Fruit fly (Drosophila melanogaster): ENCODE results near the gene CG34452.

- TF ChIP-seq usp (GFP tag; optimal IDR thresholded peaks at IDR 0.05): no peak
- peak; percentile 74 for TF ChIP-seq row (GFP tag; IDR thresholded peaks at IDR 0.05)
- no peak; the same call in 1 of the 2 replicates for TF ChIP-seq sob (GFP tag; IDR thresholded peaks at IDR 0.05)
- no peak for TF ChIP-seq ranshi (GFP tag; IDR thresholded peaks at IDR 0.05)
- TF ChIP-seq nmo (GFP tag; optimal IDR thresholded peaks at IDR 0.05): peak; percentile 87
Measured at dm6 chr3L:15704250-15704985, 16.7 kb upstream of the CG34452 start.
